Worm (Caenorhabditis elegans): Measurements from ENCODE around the gene fbxl-2.

fbxl-2 gene

ce11 chrIII:4756983-4757382 lies at the start of gene fbxl-2:
Gene fbxl-2 (plus strand): TSS chrIII:4757260.
- TF ChIP-seq rec-8 (tag; optimal IDR thresholded peaks at IDR 0.05) (no peak), hlh-26 (GFP tag; conservative IDR thresholded peaks at IDR 0.05) (no peak), hrde-1 (tag; optimal IDR thresholded peaks at IDR 0.05; ENCODE audit: borderline replicate concordance) (peak; percentile 63), lag-1 (GFP tag; IDR thresholded peaks at IDR 0.05) (no peak), nhr-90 (tag; optimal IDR thresholded peaks at IDR 0.05) (peak; percentile 60), snpc-3.4 (tag; optimal IDR thresholded peaks at IDR 0.05) (peak; percentile 88), dox-1 (GFP tag; IDR thresholded peaks at IDR 0.05) (peak; percentile 97), nfyb-1 (GFP tag; IDR thresholded peaks at IDR 0.05) (peak; percentile 96), Y67H2A.10 (GFP tag; conservative IDR thresholded peaks at IDR 0.05) (peak; percentile 71), hmg-20 (GFP tag; IDR thresholded peaks at IDR 0.05) (peak; percentile 90), F57C9.4 (tag; optimal IDR thresholded peaks at IDR 0.05) (no peak), F55B11.4 (tag; optimal IDR thresholded peaks at IDR 0.05; ENCODE audit: borderline replicate concordance, insufficient read depth) (no peak), nhr-179 (tag; optimal IDR thresholded peaks at IDR 0.05) (no peak), aptf-2 (GFP tag; conservative IDR thresholded peaks at IDR 0.05) (no peak), rpc-1 (optimal IDR thresholded peaks at IDR 0.05) (no peak), rpc-1 (tag; optimal IDR thresholded peaks at IDR 0.05) (no peak), atf-7 (tag; optimal IDR thresholded peaks at IDR 0.05) (peak; percentile 82), F39B2.1 (GFP tag; IDR thresholded peaks at IDR 0.05) (peak; percentile 81; the same call in 1 of the 2 replicates), ceh-79 (tag; optimal IDR thresholded peaks at IDR 0.05) (no peak), akir-1 (GFP tag; optimal IDR thresholded peaks at IDR 0.05) (peak; percentile 16), gei-17 (GFP tag; optimal IDR thresholded peaks at IDR 0.05) (peak; percentile 78), attf-6 (GFP tag; IDR thresholded peaks at IDR 0.05) (peak; percentile 67; the same call in 1 of the 2 replicates), pbrm-1 (GFP tag; IDR thresholded peaks at IDR 0.05) (peak; percentile 94), die-1 (tag; optimal IDR thresholded peaks at IDR 0.05) (no peak), ccch-3 (GFP tag; optimal IDR thresholded peaks at IDR 0.05) (peak; percentile 22), mes-4 (tag; optimal IDR thresholded peaks at IDR 0.05) (no peak), egl-44 (GFP tag; IDR thresholded peaks at IDR 0.05) (peak; percentile 78), snpc-1.3 (tag; optimal IDR thresholded peaks at IDR 0.05; ENCODE audit: insufficient read depth) (peak; percentile 41), mcd-1 (GFP tag; IDR thresholded peaks at IDR 0.05) (peak; percentile 96), lin-54 (GFP tag; optimal IDR thresholded peaks at IDR 0.05) (peak; percentile 99), ztf-6 (GFP tag; IDR thresholded peaks at IDR 0.05) (0 out of 2 replicates have a peak, but pooled peaks have one; percentile 26), tbx-9 (tag; optimal IDR thresholded peaks at IDR 0.05; ENCODE audit: borderline replicate concordance) (no peak), madf-3 (GFP tag; IDR thresholded peaks at IDR 0.05) (peak; percentile 95), ztf-26 (tag; optimal IDR thresholded peaks at IDR 0.05) (peak; percentile 78), F57A8.1 (GFP tag; optimal IDR thresholded peaks at IDR 0.05) (no peak), Y95B8A.8 (GFP tag; IDR thresholded peaks at IDR 0.05) (peak; percentile 84), Y53G8AR.9 (GFP tag; conservative IDR thresholded peaks at IDR 0.05) (peak; percentile 97), somi-1 (GFP tag; optimal IDR thresholded peaks at IDR 0.05) (peak; percentile 70), dpl-1 (GFP tag; optimal IDR thresholded peaks at IDR 0.05) (peak; percentile 98), mxl-1 (tag; optimal IDR thresholded peaks at IDR 0.05) (no peak), snpc-1.1 (tag; optimal IDR thresholded peaks at IDR 0.05; ENCODE audit: insufficient read depth) (no peak), ztf-22 (GFP tag; optimal IDR thresholded peaks at IDR 0.05) (no peak), ekl-4 (GFP tag; IDR thresholded peaks at IDR 0.05) (peak; percentile 95), nhr-27 (tag; optimal IDR thresholded peaks at IDR 0.05) (no peak), T26A5.8 (tag; optimal IDR thresholded peaks at IDR 0.05) (no peak), tbp1 (GFP tag; optimal IDR thresholded peaks at IDR 0.05) (peak; percentile 74), Y79H2A.3 (GFP tag; conservative IDR thresholded peaks at IDR 0.05) (no peak), athp-1 (tag; optimal IDR thresholded peaks at IDR 0.05) (peak; percentile 79), F33H1.4 (GFP tag; IDR thresholded peaks at IDR 0.05) (peak; percentile 94)
